Worm (Caenorhabditis elegans) whole organism, L1 larva: ENCODE results near the gene clc-28.

Experiments
- C16A3.4 ChIP-seq: fragments of 150-350 bp; optimal IDR thresholded peaks from 2 replicates; lab custom pipeline; 2014; ENCODE audit warnings: missing biosample characterization, missing genetic modification characterization
- C34B4.2 ChIP-seq: sonication (generic microtip); optimal IDR thresholded peaks from 2 replicates; lab custom pipeline; 2017; ENCODE audit warnings: mild to moderate bottlenecking, missing genetic modification characterization, missing compliant biosample characterization
- aly-2 ChIP-seq: fragments of 150-350 bp; optimal IDR thresholded peaks from 2 replicates; lab custom pipeline; 2014; ENCODE audit warnings: missing biosample characterization, missing genetic modification characterization
- blmp-1 ChIP-seq: fragments of 150-350 bp; optimal IDR thresholded peaks from 2 replicates; lab custom pipeline; 2014; ENCODE audit warnings: missing biosample characterization, missing genetic modification characterization
- ceh-63 ChIP-seq: fragments of 200-800 bp; sonication (Bioruptor generic); optimal IDR thresholded peaks from 2 replicates; lab custom pipeline; 2018; ENCODE audit warnings: mild to moderate bottlenecking, missing genetic modification characterization, missing compliant biosample characterization
- ceh-88 ChIP-seq: fragments of 200-800 bp; sonication (Bioruptor generic); IDR thresholded peaks from 2 replicates; pipeline ENCODE4 v1.3.6; 2022; ENCODE audit warnings: missing genetic modification characterization, missing compliant biosample characterization
- ces-1 ChIP-seq: fragments of 150-350 bp; optimal IDR thresholded peaks from 2 replicates; lab custom pipeline; 2014; ENCODE audit warnings: missing biosample characterization, missing genetic modification reagents, missing genetic modification characterization
- dpl-1 ChIP-seq, 3 experiments: fragments of 150-350 bp in 2 of 3; sonication (generic microtip) in 1 of 3; optimal IDR thresholded peaks; 2 replicates each; lab custom pipeline; 2014 to 2017; ENCODE audit warnings: missing biosample characterization in 3 of 3, missing genetic modification characterization in 3 of 3, missing genetic modification reagents in 3 of 3
- dsc-1 ChIP-seq: sonication (generic microtip); optimal IDR thresholded peaks from 2 replicates; lab custom pipeline; 2016; ENCODE audit warnings: mild to moderate bottlenecking, missing genetic modification characterization, missing compliant biosample characterization
- efl-1 ChIP-seq, 4 experiments: fragments of 150-350 bp; optimal IDR thresholded peaks in 3 of 4; peaks in 1 of 4; 1 replicate in 1 of 4; 2 replicates in 3 of 4; lab custom pipeline; 2014; ENCODE audit warnings: missing biosample characterization in 2 of 4, missing genetic modification characterization in 2 of 4, missing genetic modification reagents in 2 of 4
- ets-5 ChIP-seq: fragments of 200-800 bp; sonication (Bioruptor generic); IDR thresholded peaks from 2 replicates; pipeline ENCODE4 v1.3.6; 2022; ENCODE audit warnings: missing genetic modification characterization, missing compliant biosample characterization
- fkh-10 ChIP-seq: sonication (generic microtip); optimal IDR thresholded peaks from 2 replicates; lab custom pipeline; 2017; ENCODE audit warnings: missing biosample characterization, missing genetic modification reagents, missing genetic modification characterization
- fkh-8 ChIP-seq: sonication (generic microtip); optimal IDR thresholded peaks from 2 replicates; lab custom pipeline; 2016; ENCODE audit warnings: mild to moderate bottlenecking, missing genetic modification characterization, missing compliant biosample characterization
- fos-1 ChIP-seq: fragments of 150-350 bp; optimal IDR thresholded peaks from 2 replicates; lab custom pipeline; 2014; ENCODE audit warnings: missing biosample characterization, missing genetic modification characterization
- hlh-17 ChIP-seq: fragments of 200-800 bp; sonication (Bioruptor generic); optimal IDR thresholded peaks from 2 replicates; lab custom pipeline; 2018; ENCODE audit warnings: missing genetic modification characterization, mild to moderate bottlenecking, missing compliant biosample characterization, moderate library complexity, borderline replicate concordance
- hlh-4 ChIP-seq: sonication (generic microtip); optimal IDR thresholded peaks from 2 replicates; lab custom pipeline; 2016; ENCODE audit warnings: mild to moderate bottlenecking, missing genetic modification characterization, missing compliant biosample characterization
- isw-1 ChIP-seq: fragments of 200-800 bp; sonication (Bioruptor generic); IDR thresholded peaks from 2 replicates; pipeline ENCODE4 v1.3.6; 2022; ENCODE audit warnings: missing genetic modification characterization, missing compliant biosample characterization
- jun-1 ChIP-seq: fragments of 150-350 bp; optimal IDR thresholded peaks from 2 replicates; lab custom pipeline; 2014; ENCODE audit warnings: missing biosample characterization, missing genetic modification reagents, missing genetic modification characterization
- lin-13 ChIP-seq: fragments of 150-350 bp; optimal IDR thresholded peaks from 2 replicates; lab custom pipeline; 2014; ENCODE audit warnings: missing biosample characterization, missing genetic modification reagents, missing genetic modification characterization
- lin-14 ChIP-seq: fragments of 200-800 bp; sonication (Bioruptor generic); optimal IDR thresholded peaks from 2 replicates; lab custom pipeline; 2018; ENCODE audit warnings: mild to moderate bottlenecking, missing genetic modification characterization, moderate library complexity, missing compliant biosample characterization
- lin-15B ChIP-seq: fragments of 150-350 bp; sonication (generic microtip); optimal IDR thresholded peaks from 3 replicates; lab custom pipeline; 2014; ENCODE audit warnings: missing biosample characterization, missing genetic modification characterization
- lin-35 ChIP-seq, 2 experiments: fragments of 150-350 bp; optimal IDR thresholded peaks; 2 replicates each; lab custom pipeline; 2014; ENCODE audit warnings: missing biosample characterization in 2 of 2, missing genetic modification characterization in 2 of 2, missing genetic modification reagents in 2 of 2
- lin-39 ChIP-seq: fragments of 150-350 bp; optimal IDR thresholded peaks from 2 replicates; lab custom pipeline; 2014; ENCODE audit warnings: missing biosample characterization, missing genetic modification reagents, missing genetic modification characterization
- lsy-2 ChIP-seq, 2 experiments: fragments of 150-350 bp; optimal IDR thresholded peaks; 2 replicates each; lab custom pipeline; 2014; ENCODE audit warnings: missing biosample characterization in 2 of 2, missing genetic modification characterization in 2 of 2
- mab-9 ChIP-seq: fragments of 200-800 bp; sonication (Bioruptor generic); IDR thresholded peaks from 2 replicates; pipeline ENCODE4 v1.3.6; 2022; ENCODE audit warnings: missing genetic modification reagents, missing genetic modification characterization, missing compliant biosample characterization
- mdl-1 ChIP-seq, 2 experiments: fragments of 150-350 bp; optimal IDR thresholded peaks; 2 replicates each; lab custom pipeline; 2014 to 2017; ENCODE audit warnings: missing biosample characterization in 2 of 2, missing genetic modification characterization in 2 of 2, inconsistent platforms in 1 of 2
- nhr-19 ChIP-seq: fragments of 200-800 bp; sonication (Bioruptor generic); conservative IDR thresholded peaks from 2 replicates; pipeline ENCODE4 v1.3.6; 2022; ENCODE audit warnings: missing genetic modification characterization, missing compliant biosample characterization
- nhr-20 ChIP-seq: sonication (generic microtip); optimal IDR thresholded peaks from 2 replicates; lab custom pipeline; 2016; ENCODE audit warnings: mild to moderate bottlenecking, missing genetic modification characterization, missing compliant biosample characterization
- nhr-237 ChIP-seq: fragments of 150-350 bp; optimal IDR thresholded peaks from 2 replicates; lab custom pipeline; 2014; ENCODE audit warnings: missing biosample characterization, missing genetic modification characterization
- nhr-71 ChIP-seq: sonication (generic microtip); optimal IDR thresholded peaks from 2 replicates; lab custom pipeline; 2016; ENCODE audit warnings: mild to moderate bottlenecking, missing genetic modification characterization, moderate library complexity, missing compliant biosample characterization
- nhr-76 ChIP-seq: sonication (generic microtip); optimal IDR thresholded peaks from 2 replicates; lab custom pipeline; 2017; ENCODE audit warnings: missing biosample characterization, missing genetic modification characterization
- nhr-90 ChIP-seq: sonication (generic microtip); optimal IDR thresholded peaks from 2 replicates; lab custom pipeline; 2016; ENCODE audit warnings: mild to moderate bottlenecking, missing genetic modification characterization, missing compliant biosample characterization; ENCODE audit not compliant: poor library complexity
- pqm-1 ChIP-seq: sonication (generic microtip); optimal IDR thresholded peaks from 3 replicates; lab custom pipeline; 2017; ENCODE audit warnings: missing biosample characterization, missing genetic modification characterization
- snpc-4 ChIP-seq: fragments of 150-350 bp; optimal IDR thresholded peaks from 2 replicates; lab custom pipeline; 2014; ENCODE audit warnings: missing biosample characterization, missing genetic modification characterization
- snu-23 ChIP-seq: sonication (generic microtip); optimal IDR thresholded peaks from 2 replicates; lab custom pipeline; 2016; ENCODE audit warnings: missing genetic modification characterization, missing compliant biosample characterization
- sox-4 ChIP-seq: sonication (generic microtip); optimal IDR thresholded peaks from 2 replicates; lab custom pipeline; 2016; ENCODE audit warnings: missing genetic modification characterization, missing compliant biosample characterization
- sptf-1 ChIP-seq: fragments of 150-350 bp; optimal IDR thresholded peaks from 2 replicates; lab custom pipeline; 2014; ENCODE audit warnings: missing biosample characterization, missing genetic modification characterization
- sup-37 ChIP-seq: fragments of 200-800 bp; sonication (Bioruptor generic); optimal IDR thresholded peaks from 2 replicates; lab custom pipeline; 2018; ENCODE audit warnings: mild to moderate bottlenecking, missing genetic modification characterization, missing compliant biosample characterization
- swsn-7 ChIP-seq: sonication (generic microtip); optimal IDR thresholded peaks from 2 replicates; lab custom pipeline; 2016; ENCODE audit warnings: missing genetic modification characterization, missing compliant biosample characterization
- tbx-2 ChIP-seq: sonication (generic microtip); optimal IDR thresholded peaks from 2 replicates; lab custom pipeline; 2016; ENCODE audit warnings: missing genetic modification characterization, missing compliant biosample characterization
- unc-130 ChIP-seq: fragments of 150-350 bp; optimal IDR thresholded peaks from 2 replicates; lab custom pipeline; 2017; ENCODE audit warnings: missing biosample characterization, missing genetic modification characterization, inconsistent platforms
- unc-30 ChIP-seq: sonication (generic microtip); optimal IDR thresholded peaks from 2 replicates; lab custom pipeline; 2017; ENCODE audit warnings: missing biosample characterization, missing genetic modification characterization
- unc-62 ChIP-seq: fragments of 150-350 bp; optimal IDR thresholded peaks from 2 replicates; lab custom pipeline; 2014; ENCODE audit warnings: missing biosample characterization, missing genetic modification reagents, missing genetic modification characterization
- unc-98 ChIP-seq: fragments of 200-800 bp; sonication (Bioruptor generic); IDR thresholded peaks from 2 replicates; pipeline ENCODE4 v1.3.6; 2022; ENCODE audit warnings: missing genetic modification characterization, missing compliant biosample characterization
- vab-15 ChIP-seq: sonication (generic microtip); optimal IDR thresholded peaks from 2 replicates; lab custom pipeline; 2017; ENCODE audit warnings: missing genotype, mild to moderate bottlenecking, missing genetic modification characterization, missing compliant biosample characterization
- xbp-1 ChIP-seq: sonication (generic microtip); optimal IDR thresholded peaks from 2 replicates; lab custom pipeline; 2016; ENCODE audit warnings: missing genetic modification characterization, missing compliant biosample characterization
- ztf-11 ChIP-seq, 2 experiments: sonication (generic microtip); optimal IDR thresholded peaks; 2 replicates each; lab custom pipeline; 2016 to 2017; ENCODE audit warnings: missing genetic modification characterization in 2 of 2, missing biosample characterization in 1 of 2, missing compliant biosample characterization in 1 of 2
- ztf-4 ChIP-seq: fragments of 150-350 bp; optimal IDR thresholded peaks from 2 replicates; lab custom pipeline; 2014; ENCODE audit warnings: missing biosample characterization, missing genetic modification characterization

Gene clc-28

ce11 chrIII:8363253-8364061 lies 24.2 kb upstream of the clc-28 start, which contains the start of gene R05D3.3:
Gene R05D3.3 (plus strand): TSS chrIII:8364011.
- peak in 1 of 2 experiments; percentile 29 for TF ChIP-seq efl-1 (optimal IDR thresholded peaks at IDR 0.05; lab: Kevin White, UChicago)
- peak; percentile 33 to 93 for TF ChIP-seq efl-1 (GFP tag; optimal IDR thresholded peaks at IDR 0.05 in 1 of 2; lab: Kevin White, UChicago)
- no peak for TF ChIP-seq ets-5 (GFP tag; lab: Robert Waterston, UW)
- TF ChIP-seq ces-1 (GFP tag; lab: Kevin White, UChicago), result no peak
- no peak for TF ChIP-seq snu-23 (GFP tag; lab: Kevin White, UChicago)
- TF ChIP-seq nhr-76 (tag; lab: Kevin White, UChicago), result no peak
- TF ChIP-seq lin-35 (GFP tag; optimal IDR thresholded peaks at IDR 0.05; lab: Kevin White, UChicago), result peak in 1 of 2 experiments; percentile 62
- TF ChIP-seq fkh-10 (GFP tag; lab: Kevin White, UChicago), result no peak
- TF ChIP-seq unc-30, result no peak
- TF ChIP-seq dpl-1 (GFP tag; optimal IDR thresholded peaks at IDR 0.05; lab: Kevin White, UChicago), result peak in 2 of 3 experiments; percentile 4 to 36
- TF ChIP-seq blmp-1 (tag; lab: Kevin White, UChicago), result no peak
- TF ChIP-seq jun-1, result no peak

ce11 chrIII:8358213-8358672 lies 19.0 kb upstream of the clc-28 start, which contains the start of the genes R05D3.8 and rfp-1:
Gene R05D3.8 (minus strand): TSS chrIII:8358327.
Gene rfp-1 (plus strand): TSS chrIII:8358622.
- TF ChIP-seq mab-9, result 0 out of 2 replicates have a peak, but pooled peaks have one; percentile 7
- TF ChIP-seq sup-37 (GFP tag; lab: Kevin White, UChicago), result no peak
- TF ChIP-seq unc-62, result no peak
- no peak for TF ChIP-seq hlh-17
- no peak for TF ChIP-seq C34B4.2 (tag; lab: Kevin White, UChicago)
- TF ChIP-seq mdl-1 (tag; optimal IDR thresholded peaks at IDR 0.05; lab: Kevin White, UChicago), result peak in 1 of 2 experiments; percentile 67
- TF ChIP-seq lin-39 (tag; lab: Kevin White, UChicago), result peak; percentile 44
- TF ChIP-seq ztf-11 (tag; optimal IDR thresholded peaks at IDR 0.05; lab: Kevin White, UChicago), result peak in 1 of 2 experiments; percentile 9
- 0 out of 2 replicates have a peak, but pooled peaks have one; percentile 36 for TF ChIP-seq ceh-88 (GFP tag; lab: Robert Waterston, UW)
- TF ChIP-seq fkh-8, result peak; percentile 77
- TF ChIP-seq lin-14, result peak; percentile 85
- peak; percentile 82 for TF ChIP-seq fos-1 (tag; lab: Kevin White, UChicago)
- no peak for TF ChIP-seq unc-98 (GFP tag; lab: Robert Waterston, UW)
- no peak for TF ChIP-seq pqm-1 (tag; lab: Kevin White, UChicago)
- TF ChIP-seq nhr-90 (tag; lab: Kevin White, UChicago), result peak; percentile 63
- peak; percentile 73 for TF ChIP-seq xbp-1 (tag; lab: Kevin White, UChicago)
- no peak for TF ChIP-seq sptf-1
- TF ChIP-seq nhr-71, result peak; percentile 85
- TF ChIP-seq snu-23 (GFP tag; lab: Kevin White, UChicago), result peak; percentile 88
- TF ChIP-seq nhr-20 (tag; lab: Kevin White, UChicago), result peak; percentile 79
- no peak for TF ChIP-seq sox-4
- TF ChIP-seq snpc-4 (tag; lab: Kevin White, UChicago), result peak; percentile 4
- TF ChIP-seq aly-2 (tag; lab: Kevin White, UChicago), result peak; percentile 56
- TF ChIP-seq C16A3.4 (tag; lab: Kevin White, UChicago), result peak; percentile 91
- peak; percentile 60 for TF ChIP-seq isw-1 (GFP tag; lab: Robert Waterston, UW)
- TF ChIP-seq nhr-237, result peak; percentile 36
- TF ChIP-seq unc-130, result peak; percentile 71
- TF ChIP-seq lsy-2 (tag; optimal IDR thresholded peaks at IDR 0.05; lab: Kevin White, UChicago), result peak; percentile 98 to 99
- TF ChIP-seq dpl-1 (GFP tag; optimal IDR thresholded peaks at IDR 0.05; lab: Kevin White, UChicago), result peak; percentile 80 to 86 (median 85)
- TF ChIP-seq jun-1, result no peak
- TF ChIP-seq ceh-63, result no peak
- TF ChIP-seq tbx-2 (tag; lab: Kevin White, UChicago), result peak; percentile 76
- peak; percentile 32 for TF ChIP-seq vab-15 (tag; lab: Kevin White, UChicago)
- peak; percentile 86 for TF ChIP-seq blmp-1 (tag; lab: Kevin White, UChicago)
- peak; percentile 68 for TF ChIP-seq nhr-19 (GFP tag; lab: Robert Waterston, UW)
- TF ChIP-seq lin-15B (tag; lab: Kevin White, UChicago), result peak; percentile 92
- TF ChIP-seq ztf-4, result peak; percentile 43
- peak; percentile 52 for TF ChIP-seq dsc-1 (tag; lab: Kevin White, UChicago)
- TF ChIP-seq hlh-4 (tag; lab: Kevin White, UChicago), result no peak
- peak; percentile 73 for TF ChIP-seq lin-13 (GFP tag; lab: Kevin White, UChicago)
- peak; percentile 71 for TF ChIP-seq swsn-7
